Worm (Caenorhabditis elegans): ENCODE data around the gene gid-7.
A peak's percentile ranks its signal among the peaks of the same experiment; 100 is the strongest.

gid-7 gene

DNA sequence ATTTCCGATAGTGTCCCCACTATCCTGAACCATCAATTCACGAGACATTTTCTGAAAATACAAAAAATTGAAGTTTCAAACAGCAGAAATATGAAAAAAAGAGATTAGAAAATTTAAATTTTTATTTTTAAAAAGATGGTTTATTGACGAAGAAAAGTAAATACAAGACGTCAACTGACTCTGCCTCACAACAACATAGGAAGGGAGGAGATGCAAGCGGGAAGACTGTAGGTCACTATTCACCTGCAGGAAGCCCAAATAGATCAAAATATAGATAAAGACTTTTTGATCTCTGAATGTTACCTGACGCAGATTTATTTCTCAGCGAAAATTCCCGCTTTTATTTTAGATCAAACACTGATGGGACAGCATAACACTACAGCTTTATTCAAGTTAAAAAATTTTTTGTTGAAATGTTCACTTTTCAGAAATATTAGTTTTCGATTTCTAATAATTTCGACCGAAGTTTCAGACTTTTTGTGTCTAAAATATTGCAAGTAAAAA is 19.3 kb upstream of the gid-7 start, which contains the start of gene cysl-3:
TSS of gene cysl-3 (minus strand) at position 51 of the 504 bp plus-strand sequence.
- no peak for TF ChIP-seq ama-1 (optimal IDR thresholded peaks at IDR 0.05)
- TF ChIP-seq gmeb-1 (tag; optimal IDR thresholded peaks at IDR 0.05) = no peak
- no peak for TF ChIP-seq peb-1 (tag; optimal IDR thresholded peaks at IDR 0.05)
- no peak for TF ChIP-seq dmd-4 (tag; optimal IDR thresholded peaks at IDR 0.05)
- no peak for TF ChIP-seq sma-9 (GFP tag; optimal IDR thresholded peaks at IDR 0.05)
- no peak for TF ChIP-seq sma-9 (tag; optimal IDR thresholded peaks at IDR 0.05)
- no peak for TF ChIP-seq sem-4 (tag; optimal IDR thresholded peaks at IDR 0.05)
- no peak for TF ChIP-seq unc-55 (GFP tag; optimal IDR thresholded peaks at IDR 0.05)
- no peak for TF ChIP-seq zag-1 (tag; optimal IDR thresholded peaks at IDR 0.05)
- TF ChIP-seq nhr-10 (tag; optimal IDR thresholded peaks at IDR 0.05) = no peak
- TF ChIP-seq R02D3.7 (tag; optimal IDR thresholded peaks at IDR 0.05) = no peak
- TF ChIP-seq nhr-237 (tag; optimal IDR thresholded peaks at IDR 0.05) = no peak
- no peak for TF ChIP-seq blmp-1 (tag; optimal IDR thresholded peaks at IDR 0.05; ENCODE audit: insufficient read depth)
- TF ChIP-seq ztf-11 (tag; optimal IDR thresholded peaks at IDR 0.05) = no peak
- no peak for TF ChIP-seq C34F6.9 (tag; optimal IDR thresholded peaks at IDR 0.05)
- no peak for TF ChIP-seq ceh-16 (tag; optimal IDR thresholded peaks at IDR 0.05)
- no peak for TF ChIP-seq nhr-23 (tag; optimal IDR thresholded peaks at IDR 0.05)
- TF ChIP-seq nhr-25 (tag; optimal IDR thresholded peaks at IDR 0.05) = no peak
- no peak for TF ChIP-seq skn-1 (tag; optimal IDR thresholded peaks at IDR 0.05)

DNA sequence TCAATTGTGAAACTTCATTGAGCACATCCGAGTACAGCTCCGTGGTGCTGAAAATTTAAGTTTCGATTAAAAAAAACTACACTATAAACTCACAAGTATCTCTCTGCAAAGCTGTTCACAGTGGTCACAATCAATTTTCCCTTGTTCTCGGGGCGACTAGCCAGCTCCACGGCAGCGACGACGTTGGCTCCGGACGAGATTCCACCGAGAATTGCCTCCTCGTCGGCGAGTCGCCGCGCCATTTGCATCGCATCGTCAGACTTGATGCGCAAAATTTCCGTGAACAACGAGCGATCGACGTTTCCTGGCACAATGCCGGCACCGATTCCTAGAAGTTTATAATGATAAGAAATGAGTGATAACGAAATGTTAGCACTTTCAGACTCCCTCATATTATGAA is 17.8 kb upstream of the gid-7 start:
- TF ChIP-seq ztf-1 (GFP tag; conservative IDR thresholded peaks at IDR 0.05) = no peak
- no peak for TF ChIP-seq lin-39 (tag; optimal IDR thresholded peaks at IDR 0.05)
- TF ChIP-seq crh-2 (tag; optimal IDR thresholded peaks at IDR 0.05) = no peak
- no peak for TF ChIP-seq dmd-4 (tag; optimal IDR thresholded peaks at IDR 0.05)
- TF ChIP-seq sma-3 (GFP tag; optimal IDR thresholded peaks at IDR 0.05) = no peak
- TF ChIP-seq elt-3 (tag; optimal IDR thresholded peaks at IDR 0.05) = no peak
- no peak for TF ChIP-seq sem-4 (tag; optimal IDR thresholded peaks at IDR 0.05)
- TF ChIP-seq nhr-129 (tag; optimal IDR thresholded peaks at IDR 0.05) = no peak
- TF ChIP-seq ceh-16 (tag; optimal IDR thresholded peaks at IDR 0.05) = no peak
- no peak for TF ChIP-seq lin-13 (GFP tag; optimal IDR thresholded peaks at IDR 0.05)
- TF ChIP-seq ztf-4 (tag; optimal IDR thresholded peaks at IDR 0.05) = no peak
- TF ChIP-seq nhr-25 (tag; optimal IDR thresholded peaks at IDR 0.05) = no peak
- TF ChIP-seq lin-11 (tag; optimal IDR thresholded peaks at IDR 0.05) = no peak
- TF ChIP-seq R02D3.7 (tag; optimal IDR thresholded peaks at IDR 0.05) = no peak
- no peak for TF ChIP-seq fos-1 (tag; optimal IDR thresholded peaks at IDR 0.05)
- TF ChIP-seq gmeb-1 (tag; optimal IDR thresholded peaks at IDR 0.05) = no peak
- TF ChIP-seq nhr-23 (tag; optimal IDR thresholded peaks at IDR 0.05) = no peak

DNA sequence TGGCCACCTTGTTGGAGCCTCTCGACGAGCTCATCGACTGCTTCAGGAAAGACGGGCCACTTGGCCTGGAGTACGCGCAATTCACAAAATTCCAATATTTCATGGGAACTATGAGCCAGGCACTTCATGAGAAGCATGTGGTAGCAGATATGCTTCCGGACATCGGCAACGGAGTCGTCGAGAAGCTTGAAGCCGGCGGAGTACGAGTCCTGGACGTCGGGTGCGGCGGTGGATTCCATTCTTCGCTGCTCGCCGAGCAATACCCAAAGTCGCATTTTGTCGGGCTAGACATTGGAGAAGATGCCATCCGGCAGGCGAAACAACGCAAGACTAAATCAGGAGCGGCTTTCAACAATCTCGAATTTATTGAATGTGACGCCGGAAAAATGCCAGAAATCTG is 16.7 kb upstream of the gid-7 start:
- TF ChIP-seq nhr-129 (tag; optimal IDR thresholded peaks at IDR 0.05) (no peak), unc-39 (tag; optimal IDR thresholded peaks at IDR 0.05) (no peak), zag-1 (tag; optimal IDR thresholded peaks at IDR 0.05) (no peak), ztf-1 (GFP tag; conservative IDR thresholded peaks at IDR 0.05) (no peak), ceh-82 (tag; optimal IDR thresholded peaks at IDR 0.05) (no peak), snpc-4 (tag; optimal IDR thresholded peaks at IDR 0.05) (no peak), C34F6.9 (tag; optimal IDR thresholded peaks at IDR 0.05) (no peak), unc-62 (GFP tag; optimal IDR thresholded peaks at IDR 0.05) (no peak), lin-39 (tag; optimal IDR thresholded peaks at IDR 0.05) (no peak), R02D3.7 (tag; optimal IDR thresholded peaks at IDR 0.05) (no peak), peb-1 (tag; optimal IDR thresholded peaks at IDR 0.05) (no peak), lsy-2 (tag; optimal IDR thresholded peaks at IDR 0.05) (no peak), nhr-6 (tag; optimal IDR thresholded peaks at IDR 0.05) (no peak), fos-1 (tag; optimal IDR thresholded peaks at IDR 0.05) (no peak), F13H6.1 (tag; optimal IDR thresholded peaks at IDR 0.05) (no peak)

DNA sequence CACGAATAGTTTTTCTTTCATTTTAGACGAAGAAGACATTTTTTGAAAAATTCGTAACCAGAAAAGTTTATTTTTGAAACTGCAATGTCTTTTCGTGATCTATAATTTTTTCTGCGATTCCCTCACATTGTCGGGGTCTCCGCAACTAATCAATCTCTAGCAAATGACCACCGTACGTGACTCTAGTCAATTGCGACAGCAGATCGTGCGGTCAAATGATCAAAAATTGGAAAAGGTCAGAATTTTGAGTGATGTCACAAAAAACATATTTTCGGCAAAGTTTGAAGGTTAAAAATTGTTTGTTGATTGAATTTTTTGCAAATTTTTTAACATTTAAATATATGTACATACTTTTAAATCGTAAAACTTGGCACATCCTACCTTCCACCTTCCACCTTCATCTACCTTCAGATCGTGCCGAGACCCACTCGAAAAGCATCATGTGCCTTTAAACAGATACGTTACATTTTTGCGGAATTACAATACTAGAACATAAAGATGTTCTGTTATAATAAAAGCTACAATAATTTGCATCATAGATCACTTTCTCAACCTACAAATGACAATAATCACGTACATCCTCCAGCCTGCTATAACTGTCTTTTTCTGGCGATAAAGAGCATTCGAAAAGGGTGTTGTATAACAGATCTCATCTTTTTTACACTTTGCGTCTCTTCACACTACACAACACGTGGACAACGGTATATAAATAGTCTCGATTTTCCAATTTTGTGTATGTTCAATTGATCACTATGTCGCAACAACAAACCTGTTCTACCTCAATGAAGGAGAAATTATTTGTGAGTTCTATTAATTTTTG is 14.8 kb upstream of the gid-7 start, which contains the start of the genes R08E5.1 and rips-1:
TSS of gene R08E5.1 (minus strand) at position 82 of the 820 bp plus-strand sequence.
TSS of gene rips-1 (plus strand) at position 585 of the 820 bp plus-strand sequence.
- peak; percentile 12 for TF ChIP-seq gmeb-1 (tag; optimal IDR thresholded peaks at IDR 0.05)
- TF ChIP-seq crh-2 (tag; optimal IDR thresholded peaks at IDR 0.05) = peak; percentile 29
- peak; percentile 4 for TF ChIP-seq nhr-21 (tag; optimal IDR thresholded peaks at IDR 0.05)
- TF ChIP-seq nhr-23 (tag; optimal IDR thresholded peaks at IDR 0.05) = no peak
- TF ChIP-seq Y55F3AM.14 (GFP tag; optimal IDR thresholded peaks at IDR 0.05) = no peak
- TF ChIP-seq nhr-25 (tag; optimal IDR thresholded peaks at IDR 0.05) = peak; percentile 12
- no peak for TF ChIP-seq unc-55 (GFP tag; optimal IDR thresholded peaks at IDR 0.05)
- peak; percentile 18 for TF ChIP-seq sma-9 (GFP tag; optimal IDR thresholded peaks at IDR 0.05)
- no peak for TF ChIP-seq sma-9 (tag; optimal IDR thresholded peaks at IDR 0.05)

Measured in whole organism, L2 larva.